Worm (Caenorhabditis elegans) whole organism, late embryonic: ENCODE results near the gene hars-1.

Experiments used
- F13H6.1 ChIP-seq: sonication (generic microtip); optimal IDR thresholded peaks from 2 replicates; lab custom pipeline; 2016; ENCODE audit warnings: missing genetic modification characterization, missing compliant biosample characterization
- ama-1 ChIP-seq: fragments of 150-350 bp; optimal IDR thresholded peaks from 2 replicates; lab custom pipeline; 2014
- ceh-2 ChIP-seq: sonication (generic microtip); optimal IDR thresholded peaks from 2 replicates; lab custom pipeline; 2016; ENCODE audit warnings: missing genotype, missing genetic modification characterization, missing compliant biosample characterization
- ceh-45 ChIP-seq: fragments of 200-800 bp; sonication (Bioruptor generic); IDR thresholded peaks from 2 replicates; pipeline ENCODE4 v1.3.6; 2022; ENCODE audit warnings: missing genetic modification reagents, missing genetic modification characterization, missing compliant biosample characterization
- ceh-9 ChIP-seq: sonication (generic microtip); optimal IDR thresholded peaks from 2 replicates; lab custom pipeline; 2016; ENCODE audit warnings: mild to moderate bottlenecking, missing genetic modification characterization, inconsistent platforms, missing compliant biosample characterization
- che-1 ChIP-seq: sonication (generic microtip); optimal IDR thresholded peaks from 2 replicates; lab custom pipeline; 2016; ENCODE audit warnings: mild to moderate bottlenecking, missing genetic modification characterization, missing compliant biosample characterization
- ets-4 ChIP-seq: sonication (generic microtip); optimal IDR thresholded peaks from 2 replicates; lab custom pipeline; 2016; ENCODE audit warnings: missing genetic modification characterization, missing compliant biosample characterization
- eyg-1 ChIP-seq: sonication (generic microtip); optimal IDR thresholded peaks from 2 replicates; lab custom pipeline; 2016; ENCODE audit warnings: missing genotype, missing genetic modification characterization, missing compliant biosample characterization
- fkh-10 ChIP-seq: fragments of 150-350 bp; optimal IDR thresholded peaks from 2 replicates; lab custom pipeline; 2014; ENCODE audit warnings: missing biosample characterization, missing genetic modification reagents, missing genetic modification characterization
- lin-11 ChIP-seq: fragments of 200-800 bp; sonication (Bioruptor generic); optimal IDR thresholded peaks from 2 replicates; lab custom pipeline; 2018; ENCODE audit warnings: mild to moderate bottlenecking, missing genetic modification characterization, missing compliant biosample characterization
- mec-3 ChIP-seq: sonication (generic microtip); optimal IDR thresholded peaks from 2 replicates; lab custom pipeline; 2016; ENCODE audit warnings: borderline replicate concordance, missing genetic modification characterization, missing compliant biosample characterization
- nfya-1 ChIP-seq: sonication (generic microtip); optimal IDR thresholded peaks from 2 replicates; lab custom pipeline; 2017; ENCODE audit warnings: missing genetic modification characterization, mild to moderate bottlenecking, missing compliant biosample characterization, antibody characterized with exemption, moderate library complexity
- odd-2 ChIP-seq: sonication (generic microtip); optimal IDR thresholded peaks from 2 replicates; lab custom pipeline; 2017; ENCODE audit warnings: antibody characterized with exemption, mild to moderate bottlenecking, missing genetic modification characterization, missing compliant biosample characterization
- tbx-7 ChIP-seq: sonication (generic microtip); optimal IDR thresholded peaks from 2 replicates; lab custom pipeline; 2016; ENCODE audit warnings: missing genotype, missing genetic modification characterization, missing compliant biosample characterization

- TF ChIP-seq ets-4 (no peak), eyg-1 (tag; lab: Kevin White, UChicago) (no peak), tbx-7 (tag; lab: Kevin White, UChicago) (no peak), odd-2 (no peak), ama-1 (lab: Kevin White, UChicago) (no peak), mec-3 (tag; lab: Kevin White, UChicago) (no peak), nfya-1 (tag; lab: Kevin White, UChicago) (no peak), lin-11 (tag; lab: Kevin White, UChicago) (no peak), ceh-45 (GFP tag; lab: Robert Waterston, UW) (no peak), ceh-2 (no peak), che-1 (tag; lab: Kevin White, UChicago) (no peak), ceh-9 (tag; lab: Kevin White, UChicago) (no peak), F13H6.1 (tag; lab: Kevin White, UChicago) (no peak), fkh-10 (GFP tag; lab: Kevin White, UChicago) (no peak)
Observed at ce11 chrIV:10876844-10877243, 18.1 kb downstream of the hars-1 start, which contains the start of gene fipr-14.
